Fruit fly (Drosophila melanogaster): ENCODE measurements around the gene Nubp2.

Gene Nubp2

dm6 chr3L:20491525-20492132, 34.7 kb upstream of the Nubp2 start, which contains the start of gene ND-39 (continued):
- peak; percentile 35 for TF ChIP-seq CG34376 (GFP tag; optimal IDR thresholded peaks at IDR 0.05)
- 0 out of 2 replicates have a peak, but pooled peaks have one; percentile 12 for TF ChIP-seq Bgb (GFP tag; IDR thresholded peaks at IDR 0.05; ENCODE audit: partially characterized antibody)
- peak; percentile 75 for TF ChIP-seq Neu2 (GFP tag; optimal IDR thresholded peaks at IDR 0.05; ENCODE audit: borderline replicate concordance)
- no peak for TF ChIP-seq az2 (GFP tag; optimal IDR thresholded peaks at IDR 0.05)
- TF ChIP-seq trem (tag; optimal IDR thresholded peaks at IDR 0.05), result peak; percentile 94
- peak; percentile 31 for TF ChIP-seq mirr (GFP tag; optimal IDR thresholded peaks at IDR 0.05)
- TF ChIP-seq CG11504 (tag; optimal IDR thresholded peaks at IDR 0.05), result peak; percentile 100
- TF ChIP-seq exex (tag; optimal IDR thresholded peaks at IDR 0.05), result peak; percentile 89
- peak; percentile 93 for TF ChIP-seq CG2116 (GFP tag; optimal IDR thresholded peaks at IDR 0.05)
- TF ChIP-seq CG10321 (GFP tag; IDR thresholded peaks at IDR 0.05), result peak; percentile 82
- peak; percentile 90 for TF ChIP-seq CG2199 (GFP tag; IDR thresholded peaks at IDR 0.05)
- peak; percentile 24 for TF ChIP-seq HmgZ (tag; optimal IDR thresholded peaks at IDR 0.05)
- TF ChIP-seq Eip74EF (GFP tag; optimal IDR thresholded peaks at IDR 0.05), result no peak
- peak; percentile 10; the same call in 1 of the 3 replicates for TF ChIP-seq knrl (GFP tag; IDR thresholded peaks at IDR 0.05; ENCODE audit: partially characterized antibody)
- 0 out of 3 replicates have a peak, but pooled peaks have one; percentile 22 for TF ChIP-seq Doc3 (GFP tag; IDR thresholded peaks at IDR 0.05; ENCODE audit: partially characterized antibody)
- no peak for TF ChIP-seq unpg (GFP tag; optimal IDR thresholded peaks at IDR 0.05)
- 0 out of 2 replicates have a peak, but pooled peaks have one; percentile 14 for TF ChIP-seq Scr (GFP tag; IDR thresholded peaks at IDR 0.05; ENCODE audit: partially characterized antibody)
- TF ChIP-seq unc-4 (GFP tag; IDR thresholded peaks at IDR 0.05; ENCODE audit: partially characterized antibody), result peak; percentile 35; the same call in 1 of the 2 replicates
- TF ChIP-seq CG15514 (GFP tag; optimal IDR thresholded peaks at IDR 0.05), result peak; percentile 16
- TF ChIP-seq Dp (GFP tag; optimal IDR thresholded peaks at IDR 0.05), result peak; percentile 65
- TF ChIP-seq sens (GFP tag), result peak; percentile 37
- peak; percentile 42 for TF ChIP-seq Med (GFP tag)
- peak; percentile 36; the same call in 1 of the 2 replicates for TF ChIP-seq bbx (GFP tag; IDR thresholded peaks at IDR 0.05; ENCODE audit: partially characterized antibody)
- peak; percentile 84 for TF ChIP-seq Sry-δ (GFP tag; optimal IDR thresholded peaks at IDR 0.05)
- peak; percentile 7 for TF ChIP-seq Hey (tag; optimal IDR thresholded peaks at IDR 0.05)
- TF ChIP-seq BEAF-32 (GFP tag; optimal IDR thresholded peaks at IDR 0.05), result peak; percentile 47
- TF ChIP-seq CG8924 (tag; optimal IDR thresholded peaks at IDR 0.05), result no peak

- TF ChIP-seq Pdp1 (GFP tag; optimal IDR thresholded peaks at IDR 0.05) (peak; percentile 37 to 53), Ets65A (GFP tag) (peak; percentile 90), nmo (GFP tag; optimal IDR thresholded peaks at IDR 0.05) (peak; percentile 76), CG2678 (tag; optimal IDR thresholded peaks at IDR 0.05) (peak; percentile 85), pros (GFP tag; optimal IDR thresholded peaks at IDR 0.05) (no peak), slou (GFP tag; optimal IDR thresholded peaks at IDR 0.05) (no peak), Ada2b (GFP tag; IDR thresholded peaks at IDR 0.05) (peak; percentile 80), dm (GFP tag; optimal IDR thresholded peaks at IDR 0.05) (no peak), CG14014 (GFP tag; IDR thresholded peaks at IDR 0.05) (peak; percentile 76), sc (optimal IDR thresholded peaks at IDR 0.05) (no peak), sc (GFP tag; optimal IDR thresholded peaks at IDR 0.05) (no peak), H2.0 (GFP tag; IDR thresholded peaks at IDR 0.05) (peak; percentile 71), Taf1 (GFP tag; IDR thresholded peaks at IDR 0.05) (peak; percentile 56; the same call in 1 of the 2 replicates), vvl (GFP tag; IDR thresholded peaks at IDR 0.05) (peak; percentile 90), NfI (GFP tag; optimal IDR thresholded peaks at IDR 0.05) (peak; percentile 58), Blimp-1 (GFP tag; optimal IDR thresholded peaks at IDR 0.05) (peak; percentile 42), Usf (GFP tag; optimal IDR thresholded peaks at IDR 0.05) (peak; percentile 42), CG7786 (GFP tag; optimal IDR thresholded peaks at IDR 0.05) (peak; percentile 42), psq (GFP tag; optimal IDR thresholded peaks at IDR 0.05) (peak; percentile 39), abd-A (tag; optimal IDR thresholded peaks at IDR 0.05) (no peak), exex (tag; optimal IDR thresholded peaks at IDR 0.05) (peak; percentile 32)
Measured at dm6 chr3L:20493417-20494261, 32.7 kb upstream of the Nubp2 start.

Data from whole organism, embryonic.